Worm (Caenorhabditis elegans) whole organism, L4/young adult: ENCODE results near the gene vps-18.

ENCODE experiments used
- W03F9.2 ChIP-seq: fragments of 150-350 bp; optimal IDR thresholded peaks from 2 replicates; lab custom pipeline; 2014; ENCODE audit warnings: missing biosample characterization, missing genetic modification characterization
- dao-5 ChIP-seq: sonication (generic microtip); optimal IDR thresholded peaks from 2 replicates; lab custom pipeline; 2016; ENCODE audit warnings: missing genotype, missing genetic modification characterization, moderate library complexity, missing compliant biosample characterization
- him-1 ChIP-seq: sonication (generic microtip); optimal IDR thresholded peaks from 2 replicates; lab custom pipeline; 2016; ENCODE audit warnings: missing genotype, missing genetic modification reagents, missing genetic modification characterization, missing compliant biosample characterization

DNA sequence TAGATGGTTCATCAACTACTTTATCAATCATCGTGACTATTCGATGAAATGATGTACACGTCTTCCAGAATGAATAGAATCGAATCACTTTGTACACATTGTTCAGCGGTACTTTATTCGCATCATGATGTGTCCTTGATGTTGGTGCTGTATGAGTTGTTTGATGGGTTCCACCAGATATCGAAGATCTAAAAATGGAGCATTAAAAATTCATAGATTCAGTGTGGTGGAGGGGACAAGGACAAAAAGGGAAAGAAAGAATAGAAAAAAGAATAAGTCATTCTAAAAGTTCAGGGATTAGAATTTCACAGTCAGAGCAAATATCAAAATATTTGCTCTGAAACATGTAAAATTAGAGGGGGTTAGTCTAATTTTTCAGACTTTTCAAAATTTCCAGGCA is 16.1 kb upstream of the vps-18 start:
- TF ChIP-seq him-1 = no peak
- no peak for TF ChIP-seq W03F9.2 (tag; lab: Kevin White, UChicago)
- no peak for TF ChIP-seq dao-5 (tag; lab: Kevin White, UChicago)
